Fruit fly (Drosophila melanogaster): ENCODE measurements around the gene CG18404.

DNA sequence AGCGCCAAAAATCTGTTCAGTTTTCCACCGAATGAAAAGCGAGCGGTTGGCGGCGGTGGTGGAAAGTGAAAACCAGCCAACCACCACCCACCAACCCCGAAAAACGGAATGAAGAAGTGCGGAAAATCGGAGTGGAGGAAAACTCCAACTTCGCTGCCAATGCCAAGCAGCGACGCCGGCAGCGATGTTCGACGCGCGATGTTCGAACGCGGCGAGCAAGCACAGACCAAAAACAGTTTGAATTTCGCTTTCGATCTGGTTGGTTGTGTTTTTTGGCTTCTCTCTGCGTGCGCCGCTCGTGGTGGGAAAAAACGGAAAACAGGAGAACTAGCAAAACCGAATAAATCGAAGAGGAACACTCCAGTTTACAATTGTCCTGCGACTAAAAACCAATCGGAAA lies 24.7 kb downstream of the CG18404 start, which contains the start of gene heca:
- TF ChIP-seq Hr4 (GFP tag; optimal IDR thresholded peaks at IDR 0.05) (no peak), CG7368 (GFP tag; optimal IDR thresholded peaks at IDR 0.05) (no peak), CG6808 (GFP tag; optimal IDR thresholded peaks at IDR 0.05) (no peak)
